Worm (Caenorhabditis elegans) whole organism, L3 larva: ENCODE results near the gene clec-32.

Experiments used
- ZK546.5 ChIP-seq: sonication (generic microtip); optimal IDR thresholded peaks from 2 replicates; lab custom pipeline; 2017; ENCODE audit warnings: missing biosample characterization, missing genetic modification characterization
- ceh-16 ChIP-seq: sonication (generic microtip); optimal IDR thresholded peaks from 2 replicates; lab custom pipeline; 2017; ENCODE audit warnings: missing biosample characterization, missing genetic modification characterization
- ceh-9 ChIP-seq: sonication (generic microtip); optimal IDR thresholded peaks from 2 replicates; lab custom pipeline; 2018; ENCODE audit warnings: missing biosample characterization, missing genetic modification characterization
- egl-27 ChIP-seq: sonication (generic microtip); optimal IDR thresholded peaks from 4 replicates; lab custom pipeline; 2017; ENCODE audit warnings: missing biosample characterization, missing genetic modification reagents, missing genetic modification characterization
- egl-5 ChIP-seq: fragments of 150-350 bp; optimal IDR thresholded peaks from 2 replicates; lab custom pipeline; 2017; ENCODE audit warnings: missing biosample characterization, missing genetic modification reagents, missing genetic modification characterization, inconsistent platforms
- elt-1 ChIP-seq: fragments of 150-350 bp; optimal IDR thresholded peaks from 2 replicates; lab custom pipeline; 2014; ENCODE audit warnings: missing biosample characterization, missing genetic modification characterization
- elt-2 ChIP-seq: sonication (generic microtip); optimal IDR thresholded peaks from 2 replicates; lab custom pipeline; 2016; ENCODE audit warnings: missing genetic modification reagents, mild to moderate bottlenecking, missing genetic modification characterization, missing compliant biosample characterization
- eor-1 ChIP-seq, 2 experiments: fragments of 150-350 bp; optimal IDR thresholded peaks; 2 replicates each; lab custom pipeline; 2014 to 2018; ENCODE audit warnings: missing biosample characterization in 2 of 2, missing genetic modification characterization in 2 of 2
- fkh-10 ChIP-seq: sonication (generic microtip); optimal IDR thresholded peaks from 2 replicates; lab custom pipeline; 2017; ENCODE audit warnings: missing biosample characterization, missing genetic modification reagents, missing genetic modification characterization
- fkh-2 ChIP-seq: fragments of 150-350 bp; optimal IDR thresholded peaks from 2 replicates; lab custom pipeline; 2014; ENCODE audit warnings: missing biosample characterization, missing genetic modification reagents, missing genetic modification characterization
- fos-1 ChIP-seq: fragments of 150-350 bp; optimal IDR thresholded peaks from 2 replicates; lab custom pipeline; 2014; ENCODE audit warnings: missing biosample characterization, missing genetic modification characterization
- hmg-11 ChIP-seq: sonication (generic microtip); optimal IDR thresholded peaks from 2 replicates; lab custom pipeline; 2016; ENCODE audit warnings: missing genetic modification characterization, missing compliant biosample characterization
- jun-1 ChIP-seq: fragments of 150-350 bp; optimal IDR thresholded peaks from 2 replicates; lab custom pipeline; 2014; ENCODE audit warnings: missing biosample characterization, missing genetic modification reagents, missing genetic modification characterization
- lin-15B ChIP-seq: fragments of 150-350 bp; optimal IDR thresholded peaks from 2 replicates; lab custom pipeline; 2014; ENCODE audit warnings: missing biosample characterization, missing genetic modification characterization
- mdl-1 ChIP-seq: fragments of 150-350 bp; optimal IDR thresholded peaks from 2 replicates; lab custom pipeline; 2014; ENCODE audit warnings: missing biosample characterization, missing genetic modification characterization
- mml-1 ChIP-seq: fragments of 150-350 bp; sonication (generic microtip); optimal IDR thresholded peaks from 3 replicates; lab custom pipeline; 2014; ENCODE audit warnings: missing biosample characterization, missing genetic modification characterization
- nfya-1 ChIP-seq: sonication (generic microtip); optimal IDR thresholded peaks from 2 replicates; lab custom pipeline; 2017; ENCODE audit warnings: missing genetic modification characterization, mild to moderate bottlenecking, missing compliant biosample characterization, antibody characterized with exemption, moderate library complexity; ENCODE audit not compliant: insufficient read depth
- nhr-11 ChIP-seq: fragments of 150-350 bp; optimal IDR thresholded peaks from 2 replicates; lab custom pipeline; 2014; ENCODE audit warnings: missing biosample characterization, missing genetic modification characterization
- nhr-23 ChIP-seq: fragments of 150-350 bp; optimal IDR thresholded peaks from 2 replicates; lab custom pipeline; 2014; ENCODE audit warnings: missing biosample characterization, missing genetic modification reagents, missing genetic modification characterization
- nhr-237 ChIP-seq: fragments of 150-350 bp; optimal IDR thresholded peaks from 2 replicates; lab custom pipeline; 2014; ENCODE audit warnings: missing biosample characterization, missing genetic modification characterization
- nhr-25 ChIP-seq: sonication (generic microtip); optimal IDR thresholded peaks from 2 replicates; lab custom pipeline; 2017; ENCODE audit warnings: missing biosample characterization, missing genetic modification characterization
- nhr-67 ChIP-seq: fragments of 150-350 bp; optimal IDR thresholded peaks from 2 replicates; lab custom pipeline; 2014; ENCODE audit warnings: missing biosample characterization, missing genetic modification characterization
- nhr-76 ChIP-seq: fragments of 150-350 bp; sonication (generic microtip); optimal IDR thresholded peaks from 5 replicates; lab custom pipeline; 2014; ENCODE audit warnings: missing biosample characterization, missing genetic modification characterization
- pha-4 ChIP-seq: fragments of 150-350 bp; optimal IDR thresholded peaks from 2 replicates; lab custom pipeline; 2014; ENCODE audit warnings: missing biosample characterization, missing genetic modification reagents, missing genetic modification characterization
- pqm-1 ChIP-seq: fragments of 150-350 bp; optimal IDR thresholded peaks from 2 replicates; lab custom pipeline; 2017; ENCODE audit warnings: missing biosample characterization, missing genetic modification characterization, inconsistent platforms
- sea-2 ChIP-seq: fragments of 150-350 bp; sonication (generic microtip); optimal IDR thresholded peaks from 4 replicates; lab custom pipeline; 2014; ENCODE audit warnings: missing biosample characterization, missing genetic modification reagents, missing genetic modification characterization
- skn-1 ChIP-seq: fragments of 150-350 bp; optimal IDR thresholded peaks from 2 replicates; lab custom pipeline; 2014; ENCODE audit warnings: missing biosample characterization, missing genetic modification characterization
- tbx-2 ChIP-seq: sonication (generic microtip); optimal IDR thresholded peaks from 2 replicates; lab custom pipeline; 2016; ENCODE audit warnings: mild to moderate bottlenecking, missing genetic modification characterization, missing compliant biosample characterization
- unc-39 ChIP-seq: sonication (generic microtip); optimal IDR thresholded peaks from 4 replicates; lab custom pipeline; 2017; ENCODE audit warnings: missing biosample characterization, missing genetic modification characterization
- unc-62 ChIP-seq: fragments of 150-350 bp; sonication (generic microtip); optimal IDR thresholded peaks from 4 replicates; lab custom pipeline; 2014; ENCODE audit warnings: missing biosample characterization, missing genetic modification reagents, missing genetic modification characterization
- zag-1 ChIP-seq: fragments of 150-350 bp; optimal IDR thresholded peaks from 2 replicates; lab custom pipeline; 2014; ENCODE audit warnings: missing biosample characterization, missing genetic modification characterization
- ztf-4 ChIP-seq: fragments of 150-350 bp; optimal IDR thresholded peaks from 2 replicates; lab custom pipeline; 2014; ENCODE audit warnings: missing biosample characterization, missing genetic modification characterization

The clec-32 gene

ce11 chrV:16861719-16862118 lies at the start of gene clec-32, which contains the start of gene clec-24:
Gene clec-32 (minus strand): TSS chrV:16861819.
Gene clec-24 (plus strand): TSS chrV:16862012.
- no peak for TF ChIP-seq ceh-16 (tag; lab: Kevin White, UChicago)
- no peak for TF ChIP-seq zag-1 (tag; lab: Kevin White, UChicago)
- no peak for TF ChIP-seq fkh-10 (GFP tag; lab: Kevin White, UChicago)
- no peak for TF ChIP-seq lin-15B (tag; lab: Kevin White, UChicago)
- no peak for TF ChIP-seq fos-1 (tag; lab: Kevin White, UChicago)
- no peak for TF ChIP-seq ZK546.5 (tag; lab: Kevin White, UChicago)

DNA sequence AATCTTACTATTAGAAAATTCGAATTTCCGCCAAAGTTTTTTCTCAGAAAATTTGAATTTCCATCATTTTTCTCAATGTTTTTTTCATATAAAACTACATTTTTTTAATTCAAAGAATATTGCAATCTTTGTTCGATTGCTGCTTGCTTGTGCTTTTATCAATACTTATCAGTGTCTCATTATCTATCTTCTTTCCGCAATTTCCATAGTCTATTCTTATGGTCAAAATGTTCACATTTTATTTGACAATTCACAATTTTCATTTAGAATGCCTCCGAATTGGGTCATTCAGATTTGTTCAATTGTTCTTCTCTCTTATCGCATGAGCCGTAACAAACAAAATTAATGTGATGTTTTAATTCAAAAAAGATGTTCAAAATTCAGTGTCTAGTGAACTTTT lies 49.7 kb upstream of the clec-32 start:
- TF ChIP-seq pqm-1 (tag; lab: Kevin White, UChicago) (peak; percentile 10), nhr-76 (no peak), elt-2 (tag; lab: Kevin White, UChicago) (peak; percentile 44)

ce11 chrV:16910864-16911263 lies 49.2 kb upstream of the clec-32 start:
- TF ChIP-seq ceh-9, result no peak
- peak; percentile 25 for TF ChIP-seq elt-2 (tag; lab: Kevin White, UChicago)
- peak; percentile 61 for TF ChIP-seq pha-4 (tag; lab: Kevin White, UChicago)
- peak; percentile 3 for TF ChIP-seq pqm-1 (tag; lab: Kevin White, UChicago)
- TF ChIP-seq elt-1 (tag; lab: Kevin White, UChicago), result no peak

DNA sequence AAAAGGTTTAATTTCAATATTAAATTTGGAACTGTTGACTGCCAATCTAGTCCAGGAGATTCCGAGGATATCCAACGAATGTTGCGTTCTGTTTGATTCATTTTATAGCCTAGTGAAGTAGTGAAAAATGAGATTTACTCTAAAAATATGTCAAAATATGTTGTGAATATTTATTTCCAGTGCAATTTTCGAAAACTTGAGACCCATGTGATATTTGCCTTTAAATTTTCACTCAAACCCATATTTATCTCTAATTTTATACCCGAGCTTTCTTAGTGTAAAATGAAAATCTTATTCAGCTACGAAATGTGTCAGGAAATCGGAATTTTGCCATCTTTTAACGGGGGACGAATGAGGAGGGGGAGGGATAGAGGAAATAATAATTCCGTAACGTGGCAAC lies 48.3 kb upstream of the clec-32 start, which contains the start of gene F09C6.16:
Gene F09C6.16, minus strand, starts transcription at position 101 of the 400 bp plus-strand sequence.
- no peak for TF ChIP-seq nhr-11 (tag; lab: Kevin White, UChicago)
- no peak for TF ChIP-seq nhr-25 (tag; lab: Kevin White, UChicago)
- no peak for TF ChIP-seq lin-15B (tag; lab: Kevin White, UChicago)
- no peak for TF ChIP-seq ztf-4 (tag; lab: Kevin White, UChicago)
- no peak for TF ChIP-seq eor-1 (tag; optimal IDR thresholded peaks at IDR 0.05; lab: Kevin White, UChicago)
- TF ChIP-seq unc-39 (tag; lab: Kevin White, UChicago), result no peak
- no peak for TF ChIP-seq egl-27 (tag; lab: Kevin White, UChicago)
- TF ChIP-seq nfya-1 (tag; lab: Kevin White, UChicago), result no peak
- no peak for TF ChIP-seq fos-1 (tag; lab: Kevin White, UChicago)
- TF ChIP-seq nhr-67 (tag; lab: Kevin White, UChicago), result no peak
- TF ChIP-seq skn-1 (tag; lab: Kevin White, UChicago), result no peak

DNA sequence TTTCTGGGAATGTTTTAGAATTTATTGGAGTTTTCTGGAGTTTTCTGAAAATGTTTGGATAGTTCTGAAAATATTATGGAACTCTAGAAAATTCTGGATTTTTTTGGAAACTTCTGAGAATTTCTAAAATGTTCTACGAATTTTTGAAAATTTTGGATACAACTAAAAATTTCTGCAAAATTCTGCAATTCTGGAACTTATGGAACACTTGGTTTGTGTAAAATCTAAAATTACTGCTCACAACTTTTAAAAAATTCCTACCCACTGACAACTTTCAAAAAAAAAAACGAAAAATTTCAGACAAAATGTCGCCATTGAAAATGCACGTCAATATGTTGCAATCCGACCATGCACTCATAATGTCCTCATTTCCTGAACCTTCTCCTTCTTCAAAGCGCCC lies 43.0 kb upstream of the clec-32 start, which contains the start of gene nhr-262:
Gene nhr-262, plus strand, starts transcription at position 301 of the 400 bp plus-strand sequence.
- TF ChIP-seq mml-1 (tag; lab: Kevin White, UChicago), result no peak

- no peak for TF ChIP-seq nhr-237 (tag; lab: Kevin White, UChicago)
- TF ChIP-seq jun-1 (tag; lab: Kevin White, UChicago), result no peak
- no peak for TF ChIP-seq skn-1 (tag; lab: Kevin White, UChicago)
- no peak for TF ChIP-seq tbx-2 (tag; lab: Kevin White, UChicago)
- no peak for TF ChIP-seq pqm-1 (tag; lab: Kevin White, UChicago)
- TF ChIP-seq ceh-16 (tag; lab: Kevin White, UChicago), result no peak
- TF ChIP-seq nhr-23 (tag; lab: Kevin White, UChicago), result no peak
- TF ChIP-seq sea-2, result no peak
- no peak for TF ChIP-seq unc-62 (GFP tag; lab: Kevin White, UChicago)
- TF ChIP-seq egl-5, result no peak
- TF ChIP-seq eor-1 (tag; optimal IDR thresholded peaks at IDR 0.05; lab: Kevin White, UChicago), result no peak
- TF ChIP-seq ceh-9, result no peak
- TF ChIP-seq fkh-2 (tag; lab: Kevin White, UChicago), result no peak
- TF ChIP-seq elt-1 (tag; lab: Kevin White, UChicago), result no peak
- TF ChIP-seq mdl-1 (tag; lab: Kevin White, UChicago), result no peak
- TF ChIP-seq fos-1 (tag; lab: Kevin White, UChicago), result no peak
- TF ChIP-seq nhr-76, result no peak
- TF ChIP-seq nhr-25 (tag; lab: Kevin White, UChicago), result no peak
- TF ChIP-seq hmg-11 (tag; lab: Kevin White, UChicago), result no peak
- TF ChIP-seq nfya-1 (tag; lab: Kevin White, UChicago), result no peak
Observed at ce11 chrV:16902726-16903125, 41.1 kb upstream of the clec-32 start, which contains the start of gene srd-68. Gene srd-68 (minus strand): TSS chrV:16902826.
